Comparison of ENCODE assay signal across 5 worm cellular contexts in genomic region chrX:15040552-15041080, ce11.
TF ChIP-seq lines count a peak whose summit lies in the region.

Gene C18B12.4 (minus strand): TSS chrX:15040602.

TF ChIP-seq in whole organism, L1 larva, 84 proteins besides CTCF, POLR2A, EP300 and RAD21 (continues in another document):
- TF ChIP-seq hpl-2 (GFP tag; optimal IDR thresholded peaks at IDR 0.05; lab: Kevin White, UChicago) (no peak), ceh-90 (tag; optimal IDR thresholded peaks at IDR 0.05; lab: Kevin White, UChicago) (no peak), nhr-237 (tag; optimal IDR thresholded peaks at IDR 0.05; lab: Kevin White, UChicago) (peak; percentile 46), ceh-63 (GFP tag; optimal IDR thresholded peaks at IDR 0.05; lab: Kevin White, UChicago) (no peak), sup-37 (GFP tag; optimal IDR thresholded peaks at IDR 0.05; lab: Kevin White, UChicago) (peak; percentile 48), snu-23 (GFP tag; optimal IDR thresholded peaks at IDR 0.05; lab: Kevin White, UChicago) (peak; percentile 94), unc-86 (tag; optimal IDR thresholded peaks at IDR 0.05; lab: Kevin White, UChicago) (peak; percentile 69), sox-4 (tag; optimal IDR thresholded peaks at IDR 0.05; lab: Kevin White, UChicago) (no peak), C04F5.9 (tag; optimal IDR thresholded peaks at IDR 0.05; lab: Kevin White, UChicago) (peak; percentile 35), lin-39 (tag; optimal IDR thresholded peaks at IDR 0.05; lab: Kevin White, UChicago) (no peak), nhr-76 (tag; optimal IDR thresholded peaks at IDR 0.05; lab: Kevin White, UChicago) (no peak), ama-1 (optimal IDR thresholded peaks at IDR 0.05; lab: Kevin White, UChicago) (no peak), tlp-1 (tag; optimal IDR thresholded peaks at IDR 0.05; lab: Kevin White, UChicago) (no peak), nhr-20 (tag; optimal IDR thresholded peaks at IDR 0.05; lab: Kevin White, UChicago) (peak; percentile 92), lin-35 (GFP tag; optimal IDR thresholded peaks at IDR 0.05; lab: Kevin White, UChicago) (peak; percentile 79 to 90), fkh-8 (tag; optimal IDR thresholded peaks at IDR 0.05; lab: Kevin White, UChicago) (peak; percentile 85), rnt-1 (tag; optimal IDR thresholded peaks at IDR 0.05; lab: Kevin White, UChicago) (peak; percentile 87), lsy-2 (tag; optimal IDR thresholded peaks at IDR 0.05; lab: Kevin White, UChicago) (peak; percentile 63 to 82), nhr-90 (tag; optimal IDR thresholded peaks at IDR 0.05; lab: Kevin White, UChicago; ENCODE audit: poor library complexity) (peak; percentile 73)

TF ChIP-seq in whole organism, L3 larva, 47 proteins besides CTCF, POLR2A, EP300 and RAD21 (continues in another document):
- TF ChIP-seq ceh-82 (tag; optimal IDR thresholded peaks at IDR 0.05; lab: Kevin White, UChicago) (no peak), tbx-2 (tag; optimal IDR thresholded peaks at IDR 0.05; lab: Kevin White, UChicago) (peak; percentile 27), ceh-16 (tag; optimal IDR thresholded peaks at IDR 0.05; lab: Kevin White, UChicago) (no peak), lin-15B (tag; optimal IDR thresholded peaks at IDR 0.05; lab: Kevin White, UChicago) (peak; percentile 85), egl-27 (tag; optimal IDR thresholded peaks at IDR 0.05; lab: Kevin White, UChicago) (peak; percentile 44), egl-5 (tag; optimal IDR thresholded peaks at IDR 0.05; lab: Kevin White, UChicago) (peak; percentile 88), nhr-23 (tag; optimal IDR thresholded peaks at IDR 0.05; lab: Kevin White, UChicago) (peak; percentile 86), ztf-11 (tag; optimal IDR thresholded peaks at IDR 0.05; lab: Kevin White, UChicago) (no peak), jun-1 (tag; optimal IDR thresholded peaks at IDR 0.05; lab: Kevin White, UChicago) (peak; percentile 84), nhr-76 (tag; optimal IDR thresholded peaks at IDR 0.05; lab: Kevin White, UChicago) (no peak), R02D3.7 (tag; optimal IDR thresholded peaks at IDR 0.05; lab: Kevin White, UChicago) (peak; percentile 10), fos-1 (tag; optimal IDR thresholded peaks at IDR 0.05; lab: Kevin White, UChicago) (peak; percentile 41), elt-2 (tag; optimal IDR thresholded peaks at IDR 0.05; lab: Kevin White, UChicago) (peak; percentile 79), nfya-1 (tag; optimal IDR thresholded peaks at IDR 0.05; lab: Kevin White, UChicago; ENCODE audit: insufficient read depth) (peak; percentile 84), elt-3 (tag; optimal IDR thresholded peaks at IDR 0.05; lab: Kevin White, UChicago) (no peak), unc-39 (tag; optimal IDR thresholded peaks at IDR 0.05; lab: Kevin White, UChicago) (no peak), fkh-2 (tag; optimal IDR thresholded peaks at IDR 0.05; lab: Kevin White, UChicago) (no peak), sea-2 (GFP tag; optimal IDR thresholded peaks at IDR 0.05; lab: Kevin White, UChicago) (no peak), skn-1 (tag; optimal IDR thresholded peaks at IDR 0.05; lab: Kevin White, UChicago) (no peak)

TF ChIP-seq in whole organism, early embryonic, 17 proteins besides CTCF, POLR2A, EP300 and RAD21:
- TF ChIP-seq B0310.2 (tag; optimal IDR thresholded peaks at IDR 0.05; lab: Kevin White, UChicago) = no peak
- TF ChIP-seq scrt-1 (GFP tag; IDR thresholded peaks at IDR 0.05; lab: Robert Waterston, UW) = 0 out of 2 replicates have a peak, but pooled peaks have one; percentile 30
- peak; percentile 55 for TF ChIP-seq F13C5.2 (tag; optimal IDR thresholded peaks at IDR 0.05; lab: Kevin White, UChicago)
- peak; percentile 79 for TF ChIP-seq hmg-4 (GFP tag; optimal IDR thresholded peaks at IDR 0.05; lab: Kevin White, UChicago)
- 0 out of 2 replicates have a peak, but pooled peaks have one; percentile 27 for TF ChIP-seq flt-1 (GFP tag; IDR thresholded peaks at IDR 0.05; lab: Robert Waterston, UW)
TF ChIP-seq in whole organism, early embryonic: peak in this region for 4.

TF ChIP-seq in whole organism, midembryonic, 9 proteins besides CTCF, POLR2A, EP300 and RAD21:
- TF ChIP-seq cog-1 (tag; optimal IDR thresholded peaks at IDR 0.05; lab: Kevin White, UChicago) (peak; percentile 90), ref-1 (GFP tag; conservative IDR thresholded peaks at IDR 0.05; lab: Robert Waterston, UW) (no peak), flt-1 (GFP tag; IDR thresholded peaks at IDR 0.05; lab: Robert Waterston, UW) (peak; percentile 80), T22C8.4 (GFP tag; IDR thresholded peaks at IDR 0.05; lab: Robert Waterston, UW) (no peak), tab-1 (GFP tag; IDR thresholded peaks at IDR 0.05; lab: Robert Waterston, UW) (peak; percentile 50; the same call in 1 of the 2 replicates), ztf-29 (GFP tag; IDR thresholded peaks at IDR 0.05; lab: Robert Waterston, UW) (0 out of 2 replicates have a peak, but pooled peaks have one; percentile 50), med-1 (GFP tag; optimal IDR thresholded peaks at IDR 0.05; lab: Kevin White, UChicago; ENCODE audit: insufficient read depth) (no peak)
TF ChIP-seq in whole organism, midembryonic: peak in this region for 4.

TF ChIP-seq in whole organism, young adult, 124 proteins besides CTCF, POLR2A, EP300 and RAD21 (continues in another document):
- TF ChIP-seq nhr-80 (tag; optimal IDR thresholded peaks at IDR 0.05; lab: Kevin White, UChicago) = peak; percentile 91
- TF ChIP-seq B0035.1 (tag; optimal IDR thresholded peaks at IDR 0.05; lab: Kevin White, UChicago) = no peak
- TF ChIP-seq ceh-58 (GFP tag; IDR thresholded peaks at IDR 0.05; lab: Robert Waterston, UW) = no peak
- peak; percentile 59 for TF ChIP-seq lin-54 (GFP tag; optimal IDR thresholded peaks at IDR 0.05; lab: Kevin White, UChicago)
- no peak for TF ChIP-seq sea-2 (GFP tag; IDR thresholded peaks at IDR 0.05; lab: Robert Waterston, UW)
- no peak for TF ChIP-seq cebp-2 (GFP tag; IDR thresholded peaks at IDR 0.05; lab: Robert Waterston, UW)
- no peak for TF ChIP-seq fkh-3 (tag; optimal IDR thresholded peaks at IDR 0.05; lab: Kevin White, UChicago)
- no peak for TF ChIP-seq attf-6 (GFP tag; IDR thresholded peaks at IDR 0.05; lab: Robert Waterston, UW)
- peak; percentile 85 for TF ChIP-seq somi-1 (GFP tag; optimal IDR thresholded peaks at IDR 0.05; lab: Kevin White, UChicago)
- no peak for TF ChIP-seq ztf-3 (GFP tag; optimal IDR thresholded peaks at IDR 0.05; lab: Kevin White, UChicago)
- TF ChIP-seq mel-28 (tag; optimal IDR thresholded peaks at IDR 0.05; lab: Kevin White, UChicago; ENCODE audit: borderline replicate concordance) = no peak
- TF ChIP-seq rec-8 (tag; optimal IDR thresholded peaks at IDR 0.05; lab: Kevin White, UChicago) = no peak
- peak; percentile 27 for TF ChIP-seq die-1 (tag; optimal IDR thresholded peaks at IDR 0.05; lab: Kevin White, UChicago)
- no peak for TF ChIP-seq lsl-1 (GFP tag; optimal IDR thresholded peaks at IDR 0.05; lab: Kevin White, UChicago)
- peak; percentile 70; the same call in 1 of the 2 replicates for TF ChIP-seq madf-3 (GFP tag; IDR thresholded peaks at IDR 0.05; lab: Robert Waterston, UW)
- no peak for TF ChIP-seq lsy-27 (tag; optimal IDR thresholded peaks at IDR 0.05; lab: Kevin White, UChicago; ENCODE audit: borderline replicate concordance, insufficient read depth)
- no peak for TF ChIP-seq mxl-1 (tag; optimal IDR thresholded peaks at IDR 0.05; lab: Kevin White, UChicago)
- TF ChIP-seq hrde-1 (tag; optimal IDR thresholded peaks at IDR 0.05; lab: Kevin White, UChicago; ENCODE audit: borderline replicate concordance) = no peak
- no peak for TF ChIP-seq aptf-3 (GFP tag; IDR thresholded peaks at IDR 0.05; lab: Robert Waterston, UW)
- TF ChIP-seq him-1 (tag; optimal IDR thresholded peaks at IDR 0.05; lab: Kevin White, UChicago) = no peak
- TF ChIP-seq atf-7 (tag; optimal IDR thresholded peaks at IDR 0.05; lab: Kevin White, UChicago) = peak; percentile 69
- peak; percentile 59 for TF ChIP-seq F23B12.7 (tag; optimal IDR thresholded peaks at IDR 0.05; lab: Kevin White, UChicago; ENCODE audit: insufficient read depth)
- no peak for TF ChIP-seq hlh-26 (GFP tag; conservative IDR thresholded peaks at IDR 0.05; lab: Robert Waterston, UW)
- TF ChIP-seq B0019.2 (GFP tag; conservative IDR thresholded peaks at IDR 0.05; lab: Robert Waterston, UW) = no peak
- TF ChIP-seq ceh-27 (GFP tag; optimal IDR thresholded peaks at IDR 0.05; lab: Kevin White, UChicago) = peak; percentile 94
- TF ChIP-seq snpc-1.3 (tag; optimal IDR thresholded peaks at IDR 0.05; lab: Kevin White, UChicago; ENCODE audit: insufficient read depth) = no peak
- peak; percentile 89 for TF ChIP-seq K12H6.12 (tag; optimal IDR thresholded peaks at IDR 0.05; lab: Kevin White, UChicago)
- no peak for TF ChIP-seq F55B11.4 (tag; optimal IDR thresholded peaks at IDR 0.05; lab: Kevin White, UChicago; ENCODE audit: borderline replicate concordance, insufficient read depth)
- TF ChIP-seq nhr-120 (GFP tag; IDR thresholded peaks at IDR 0.05; lab: Robert Waterston, UW) = 0 out of 2 replicates have a peak, but pooled peaks have one; percentile 29
- TF ChIP-seq mcd-1 (GFP tag; IDR thresholded peaks at IDR 0.05; lab: Robert Waterston, UW) = peak; percentile 95
- TF ChIP-seq F37B4.10 (GFP tag; IDR thresholded peaks at IDR 0.05; lab: Robert Waterston, UW) = no peak
- TF ChIP-seq F57A8.1 (GFP tag; optimal IDR thresholded peaks at IDR 0.05; lab: Kevin White, UChicago) = no peak
- 0 out of 2 replicates have a peak, but pooled peaks have one; percentile 30 for TF ChIP-seq Y95B8A.8 (GFP tag; IDR thresholded peaks at IDR 0.05; lab: Robert Waterston, UW)
- no peak for TF ChIP-seq ceh-91 (GFP tag; IDR thresholded peaks at IDR 0.05; lab: Robert Waterston, UW)
- peak; percentile 87; the same call in 1 of the 2 replicates for TF ChIP-seq K11D2.4 (GFP tag; IDR thresholded peaks at IDR 0.05; lab: Robert Waterston, UW)
- peak; percentile 55; the same call in 1 of the 2 replicates for TF ChIP-seq C06A6.2 (GFP tag; conservative IDR thresholded peaks at IDR 0.05; lab: Robert Waterston, UW)
- TF ChIP-seq dox-1 (GFP tag; IDR thresholded peaks at IDR 0.05; lab: Robert Waterston, UW) = peak; percentile 92
- TF ChIP-seq nfya-2 (GFP tag; IDR thresholded peaks at IDR 0.05; lab: Robert Waterston, UW) = no peak
- no peak for TF ChIP-seq hlh-12 (tag; optimal IDR thresholded peaks at IDR 0.05; lab: Kevin White, UChicago)
- peak; percentile 6 for TF ChIP-seq B0261.1 (tag; optimal IDR thresholded peaks at IDR 0.05; lab: Kevin White, UChicago)
- TF ChIP-seq nfyb-1 (GFP tag; IDR thresholded peaks at IDR 0.05; lab: Robert Waterston, UW) = peak; percentile 87
- TF ChIP-seq lag-1 (GFP tag; IDR thresholded peaks at IDR 0.05; lab: Robert Waterston, UW) = no peak
- no peak for TF ChIP-seq T26A5.8 (tag; optimal IDR thresholded peaks at IDR 0.05; lab: Kevin White, UChicago)
- 0 out of 2 replicates have a peak, but pooled peaks have one; percentile 18 for TF ChIP-seq ceh-100 (GFP tag; IDR thresholded peaks at IDR 0.05; lab: Robert Waterston, UW)
- TF ChIP-seq sdz-38 (tag; optimal IDR thresholded peaks at IDR 0.05; lab: Kevin White, UChicago) = no peak

Comparison
In these comparisons a context has a peak if more than half of its experiments do, and no peak if none do; other contexts are left out.
1. Of the 8 proteins assayed by ChIP-seq in both whole organism, young adult and whole organism, L1 larva: peak only in whole organism, young adult: unc-62; only in whole organism, L1 larva: dpl-1 and unc-130; in both: efl-1, nhr-90 and snpc-4; in neither: 1; mixed calls (peak in some experiments, not most) for 1.